Fruit fly (Drosophila melanogaster): Measurements from ENCODE around the gene CG13841.
A peak's percentile ranks its signal among the peaks of the same experiment; 100 is the strongest.

- TF ChIP-seq CG7045 (GFP tag; optimal IDR thresholded peaks at IDR 0.05) (no peak), Mnt (GFP tag; optimal IDR thresholded peaks at IDR 0.05) (no peak), Clk (GFP tag; optimal IDR thresholded peaks at IDR 0.05) (no peak), CG11617 (GFP tag; optimal IDR thresholded peaks at IDR 0.05) (peak; percentile 30), Hr96 (GFP tag; optimal IDR thresholded peaks at IDR 0.05) (peak; percentile 41), cic (GFP tag; optimal IDR thresholded peaks at IDR 0.05) (no peak), CG1620 (GFP tag; optimal IDR thresholded peaks at IDR 0.05) (peak; percentile 33), tj (GFP tag; optimal IDR thresholded peaks at IDR 0.05) (peak; percentile 96), kay (GFP tag; ENCODE audit: borderline replicate concordance) (no peak)
Observed at dm6 chr3R:22816437-22817173, 49.1 kb upstream of the CG13841 start.
